Worm (Caenorhabditis elegans): ENCODE results near the gene snr-4.

The snr-4 gene

ce11 chrV:12004501-12004940 lies 25.0 kb upstream of the snr-4 start:
- TF ChIP-seq him-1 (tag; optimal IDR thresholded peaks at IDR 0.05), result no peak
- peak; percentile 28 for TF ChIP-seq gei-17 (GFP tag; optimal IDR thresholded peaks at IDR 0.05)
- peak; percentile 82 for TF ChIP-seq ekl-4 (GFP tag; IDR thresholded peaks at IDR 0.05)
- 0 out of 2 replicates have a peak, but pooled peaks have one; percentile 8 for TF ChIP-seq Y79H2A.3 (GFP tag; conservative IDR thresholded peaks at IDR 0.05)
- TF ChIP-seq ccch-3 (GFP tag; optimal IDR thresholded peaks at IDR 0.05), result no peak
- TF ChIP-seq nhr-120 (GFP tag; IDR thresholded peaks at IDR 0.05), result no peak
- TF ChIP-seq tlf-1 (GFP tag; optimal IDR thresholded peaks at IDR 0.05), result peak; percentile 73
- TF ChIP-seq lag-1 (GFP tag; IDR thresholded peaks at IDR 0.05), result no peak
- no peak for TF ChIP-seq fkh-3 (tag; optimal IDR thresholded peaks at IDR 0.05)
- peak; percentile 3 for TF ChIP-seq ztf-26 (tag; optimal IDR thresholded peaks at IDR 0.05)
- peak; percentile 74; the same call in 1 of the 2 replicates for TF ChIP-seq pbrm-1 (GFP tag; IDR thresholded peaks at IDR 0.05)
- no peak for TF ChIP-seq F37B4.10 (GFP tag; IDR thresholded peaks at IDR 0.05)
- no peak for TF ChIP-seq snpc-3.4 (tag; optimal IDR thresholded peaks at IDR 0.05)
- no peak for TF ChIP-seq F55B11.4 (tag; optimal IDR thresholded peaks at IDR 0.05; ENCODE audit: borderline replicate concordance, insufficient read depth)
- no peak for TF ChIP-seq sptf-2 (GFP tag; optimal IDR thresholded peaks at IDR 0.05)
- TF ChIP-seq hlh-12 (tag; optimal IDR thresholded peaks at IDR 0.05), result no peak
- no peak for TF ChIP-seq mes-4 (tag; optimal IDR thresholded peaks at IDR 0.05)
- TF ChIP-seq hlh-26 (GFP tag; conservative IDR thresholded peaks at IDR 0.05), result no peak
- TF ChIP-seq dpl-1 (GFP tag; optimal IDR thresholded peaks at IDR 0.05), result no peak
- no peak for TF ChIP-seq dpff-1 (tag; optimal IDR thresholded peaks at IDR 0.05)
- no peak for TF ChIP-seq T07F8.4 (tag; optimal IDR thresholded peaks at IDR 0.05)
- no peak for TF ChIP-seq bed-2 (GFP tag; IDR thresholded peaks at IDR 0.05)
- TF ChIP-seq repo-1 (tag; optimal IDR thresholded peaks at IDR 0.05), result peak; percentile 78
- TF ChIP-seq nhr-80 (tag; optimal IDR thresholded peaks at IDR 0.05), result peak; percentile 46
- no peak for TF ChIP-seq F33H1.4 (GFP tag; IDR thresholded peaks at IDR 0.05)
- TF ChIP-seq cebp-1 (GFP tag; IDR thresholded peaks at IDR 0.05), result no peak
- peak; percentile 29 for TF ChIP-seq cebp-1 (tag; optimal IDR thresholded peaks at IDR 0.05)
- peak; percentile 45 for TF ChIP-seq lin-54 (GFP tag; optimal IDR thresholded peaks at IDR 0.05)
- no peak for TF ChIP-seq K11D2.4 (GFP tag; IDR thresholded peaks at IDR 0.05)
- TF ChIP-seq attf-3 (GFP tag; conservative IDR thresholded peaks at IDR 0.05), result no peak
- peak; percentile 96 for TF ChIP-seq Y53G8AR.9 (GFP tag; conservative IDR thresholded peaks at IDR 0.05)
- TF ChIP-seq let-607 (tag; optimal IDR thresholded peaks at IDR 0.05), result peak in 1 of 2 experiments; percentile 72
- TF ChIP-seq nfya-2 (GFP tag; IDR thresholded peaks at IDR 0.05), result no peak
- TF ChIP-seq madf-3 (GFP tag; IDR thresholded peaks at IDR 0.05), result peak; percentile 76; the same call in 1 of the 2 replicates
- TF ChIP-seq atf-7 (tag; optimal IDR thresholded peaks at IDR 0.05), result peak; percentile 91
- TF ChIP-seq unc-130 (GFP tag; optimal IDR thresholded peaks at IDR 0.05), result no peak
- TF ChIP-seq hmg-1.2 (GFP tag; IDR thresholded peaks at IDR 0.05), result peak; percentile 26; the same call in 1 of the 2 replicates
- TF ChIP-seq sea-2 (GFP tag; IDR thresholded peaks at IDR 0.05), result no peak
- 0 out of 2 replicates have a peak, but pooled peaks have one; percentile 41 for TF ChIP-seq hsf-1 (GFP tag; IDR thresholded peaks at IDR 0.05)
- TF ChIP-seq B0336.3 (GFP tag; IDR thresholded peaks at IDR 0.05), result peak; percentile 83
- TF ChIP-seq die-1 (tag; optimal IDR thresholded peaks at IDR 0.05), result no peak
- TF ChIP-seq attf-5 (GFP tag; optimal IDR thresholded peaks at IDR 0.05), result no peak
- TF ChIP-seq nfyb-1 (GFP tag; IDR thresholded peaks at IDR 0.05), result peak; percentile 73; the same call in 1 of the 2 replicates
- no peak for TF ChIP-seq egrh-3 (GFP tag; IDR thresholded peaks at IDR 0.05)
- TF ChIP-seq attf-6 (GFP tag; IDR thresholded peaks at IDR 0.05), result 0 out of 2 replicates have a peak, but pooled peaks have one; percentile 26
- TF ChIP-seq madf-10 (tag; optimal IDR thresholded peaks at IDR 0.05), result peak; percentile 64
- no peak for TF ChIP-seq B0261.1 (tag; optimal IDR thresholded peaks at IDR 0.05)
- no peak for TF ChIP-seq chd-7 (tag; optimal IDR thresholded peaks at IDR 0.05)
- peak; percentile 35 for TF ChIP-seq tbp1 (GFP tag; optimal IDR thresholded peaks at IDR 0.05)
- no peak for TF ChIP-seq B0035.1 (tag; optimal IDR thresholded peaks at IDR 0.05)

All from whole organism, young adult.